Worm (Caenorhabditis elegans) whole organism, mixed stage, embryonic: Measurements from ENCODE around the gene C38C6.3.

Experiments
- M03D4.4 ChIP-seq: sonication (generic microtip); optimal IDR thresholded peaks from 2 replicates; lab custom pipeline; 2017; ENCODE audit warnings: mild to moderate bottlenecking, missing genetic modification characterization, missing compliant biosample characterization
- blmp-1 ChIP-seq: fragments of 150-350 bp; optimal IDR thresholded peaks from 2 replicates; lab custom pipeline; 2014; ENCODE audit warnings: missing biosample characterization, missing genetic modification characterization
- ceh-39 ChIP-seq: fragments of 150-350 bp; optimal IDR thresholded peaks from 2 replicates; lab custom pipeline; 2014; ENCODE audit warnings: missing biosample characterization, missing genetic modification characterization
- ceh-43 ChIP-seq: fragments of 200-800 bp; sonication (Bioruptor generic); optimal IDR thresholded peaks from 2 replicates; lab custom pipeline; 2018; ENCODE audit warnings: mild to moderate bottlenecking, missing genetic modification characterization, moderate library complexity, missing compliant biosample characterization
- ceh-83 ChIP-seq: fragments of 200-800 bp; sonication (Bioruptor generic); optimal IDR thresholded peaks from 2 replicates; lab custom pipeline; 2018; ENCODE audit warnings: mild to moderate bottlenecking, missing genetic modification characterization, missing compliant biosample characterization
- ces-1 ChIP-seq: fragments of 150-350 bp; optimal IDR thresholded peaks from 2 replicates; lab custom pipeline; 2014; ENCODE audit warnings: missing biosample characterization, missing genetic modification reagents, missing genetic modification characterization
- cnd-1 ChIP-seq: fragments of 200-800 bp; sonication (Bioruptor generic); optimal IDR thresholded peaks from 2 replicates; lab custom pipeline; 2018; ENCODE audit warnings: mild to moderate bottlenecking, missing genetic modification characterization, missing compliant biosample characterization
- drap-1 ChIP-seq: fragments of 200-800 bp; sonication (Bioruptor generic); optimal IDR thresholded peaks from 3 replicates; lab custom pipeline; 2018; ENCODE audit warnings: mild to moderate bottlenecking, missing genetic modification characterization, missing compliant biosample characterization
- elt-1 ChIP-seq: sonication (generic microtip); optimal IDR thresholded peaks from 2 replicates; lab custom pipeline; 2017; ENCODE audit warnings: missing genetic modification characterization, mild to moderate bottlenecking, missing compliant biosample characterization, antibody characterized with exemption, moderate library complexity, borderline replicate concordance; ENCODE audit not compliant: insufficient read depth
- elt-3 ChIP-seq: fragments of 150-350 bp; optimal IDR thresholded peaks from 2 replicates; lab custom pipeline; 2014; ENCODE audit warnings: missing biosample characterization, missing genetic modification characterization
- flh-1 ChIP-seq: fragments of 200-800 bp; sonication (Bioruptor generic); optimal IDR thresholded peaks from 2 replicates; lab custom pipeline; 2018; ENCODE audit warnings: mild to moderate bottlenecking, missing genetic modification characterization, moderate library complexity, missing compliant biosample characterization
- ham-2 ChIP-seq: fragments of 200-800 bp; sonication (Bioruptor generic); optimal IDR thresholded peaks from 2 replicates; lab custom pipeline; 2018; ENCODE audit warnings: mild to moderate bottlenecking, missing genetic modification characterization, missing compliant biosample characterization
- hlh-1 ChIP-seq: fragments of 150-350 bp; optimal IDR thresholded peaks from 2 replicates; lab custom pipeline; 2014; ENCODE audit warnings: missing biosample characterization, missing genetic modification reagents, missing genetic modification characterization
- lin-13 ChIP-seq: fragments of 150-350 bp; optimal IDR thresholded peaks from 2 replicates; lab custom pipeline; 2014; ENCODE audit warnings: missing biosample characterization, missing genetic modification characterization
- lin-32 ChIP-seq: fragments of 200-800 bp; sonication (Bioruptor generic); optimal IDR thresholded peaks from 2 replicates; lab custom pipeline; 2018; ENCODE audit warnings: mild to moderate bottlenecking, missing genetic modification characterization, missing compliant biosample characterization
- lsy-2 ChIP-seq: fragments of 150-350 bp; optimal IDR thresholded peaks from 2 replicates; lab custom pipeline; 2014; ENCODE audit warnings: missing biosample characterization, missing genetic modification characterization
- mab-5 ChIP-seq: fragments of 150-350 bp; optimal IDR thresholded peaks from 2 replicates; lab custom pipeline; 2014; ENCODE audit warnings: missing biosample characterization, missing genetic modification characterization
- mep-1 ChIP-seq: fragments of 150-350 bp; optimal IDR thresholded peaks from 2 replicates; lab custom pipeline; 2017; ENCODE audit warnings: missing biosample characterization, missing genetic modification reagents, missing genetic modification characterization, inconsistent platforms
- mls-2 ChIP-seq: sonication (generic microtip); optimal IDR thresholded peaks from 2 replicates; lab custom pipeline; 2016; ENCODE audit warnings: mild to moderate bottlenecking, missing genetic modification characterization, moderate library complexity, missing compliant biosample characterization
- nhr-12 ChIP-seq: fragments of 150-350 bp; optimal IDR thresholded peaks from 2 replicates; lab custom pipeline; 2014; ENCODE audit warnings: missing biosample characterization, missing genetic modification characterization
- nhr-2 ChIP-seq: fragments of 150-350 bp; optimal IDR thresholded peaks from 2 replicates; lab custom pipeline; 2014; ENCODE audit warnings: missing biosample characterization, missing genetic modification characterization
- nhr-28 ChIP-seq: fragments of 150-350 bp; optimal IDR thresholded peaks from 2 replicates; lab custom pipeline; 2014; ENCODE audit warnings: missing biosample characterization, missing genetic modification characterization
- pha-4 ChIP-seq: fragments of 150-350 bp; optimal IDR thresholded peaks from 2 replicates; lab custom pipeline; 2018; ENCODE audit warnings: missing biosample characterization, missing genetic modification reagents, missing genetic modification characterization
- sem-2 ChIP-seq: fragments of 200-800 bp; sonication (Bioruptor generic); optimal IDR thresholded peaks from 2 replicates; lab custom pipeline; 2018; ENCODE audit warnings: mild to moderate bottlenecking, missing genetic modification characterization, missing compliant biosample characterization
- snpc-4 ChIP-seq: fragments of 150-350 bp; optimal IDR thresholded peaks from 2 replicates; lab custom pipeline; 2014; ENCODE audit warnings: missing biosample characterization, missing genetic modification characterization
- sptf-1 ChIP-seq: sonication (generic microtip); optimal IDR thresholded peaks from 2 replicates; lab custom pipeline; 2017; ENCODE audit warnings: mild to moderate bottlenecking, missing genetic modification characterization, moderate library complexity, missing compliant biosample characterization
- unc-39 ChIP-seq: fragments of 150-350 bp; optimal IDR thresholded peaks from 2 replicates; lab custom pipeline; 2014; ENCODE audit warnings: missing biosample characterization, missing genetic modification characterization
- unc-62 ChIP-seq: fragments of 150-350 bp; optimal IDR thresholded peaks from 2 replicates; lab custom pipeline; 2014; ENCODE audit warnings: missing biosample characterization, missing genetic modification reagents, missing genetic modification characterization
- zip-8 ChIP-seq: fragments of 150-350 bp; optimal IDR thresholded peaks from 2 replicates; lab custom pipeline; 2014; ENCODE audit warnings: missing biosample characterization, missing genetic modification characterization
- ztf-11 ChIP-seq: fragments of 150-350 bp; optimal IDR thresholded peaks from 2 replicates; lab custom pipeline; 2014; ENCODE audit warnings: missing biosample characterization, missing genetic modification characterization

The C38C6.3 gene

ce11 chrII:14616927-14617326 is 16.0 kb upstream of the C38C6.3 start:
- no peak for TF ChIP-seq mab-5
- TF ChIP-seq drap-1 (GFP tag; lab: Kevin White, UChicago): no peak
- TF ChIP-seq flh-1 (GFP tag; lab: Kevin White, UChicago): no peak
- TF ChIP-seq unc-62: no peak
- no peak for TF ChIP-seq elt-1 (tag; lab: Kevin White, UChicago)
- TF ChIP-seq M03D4.4 (tag; lab: Kevin White, UChicago): no peak
- TF ChIP-seq mep-1: no peak
- TF ChIP-seq lsy-2 (tag; lab: Kevin White, UChicago): no peak
- no peak for TF ChIP-seq nhr-28 (tag; lab: Kevin White, UChicago)
- no peak for TF ChIP-seq ceh-39
- no peak for TF ChIP-seq cnd-1 (tag; lab: Kevin White, UChicago)
- TF ChIP-seq unc-39 (tag; lab: Kevin White, UChicago): no peak
- no peak for TF ChIP-seq ztf-11
- no peak for TF ChIP-seq ham-2 (GFP tag; lab: Kevin White, UChicago)
- TF ChIP-seq hlh-1: no peak
- no peak for TF ChIP-seq snpc-4 (tag; lab: Kevin White, UChicago)
- TF ChIP-seq, all 35 proteins: peak for 0

DNA sequence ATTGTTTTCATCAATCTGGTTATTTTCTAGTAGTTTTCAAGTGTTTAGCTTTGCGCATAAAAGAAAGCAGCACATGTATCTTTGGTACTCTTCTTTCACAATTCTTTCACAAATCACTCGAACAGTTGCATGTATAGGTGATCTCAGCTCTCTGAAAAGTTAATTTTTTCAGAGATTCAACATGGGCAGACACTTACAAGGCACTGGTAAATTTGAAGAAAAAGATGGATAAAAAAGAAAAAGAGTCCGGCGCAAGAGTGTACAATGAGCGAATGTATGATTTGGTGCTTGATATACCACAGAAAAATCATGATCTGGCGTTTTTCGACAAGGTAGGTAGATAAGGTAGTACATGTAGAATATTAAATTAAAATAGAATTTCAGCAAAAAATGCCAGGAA is 14.8 kb upstream of the C38C6.3 start:
- TF ChIP-seq ceh-39: no peak
- TF ChIP-seq sem-2 (GFP tag; lab: Kevin White, UChicago): no peak
- no peak for TF ChIP-seq nhr-2 (tag; lab: Kevin White, UChicago)
- TF ChIP-seq sptf-1 (tag; lab: Kevin White, UChicago): no peak
- TF ChIP-seq M03D4.4 (tag; lab: Kevin White, UChicago): no peak
- TF ChIP-seq ces-1 (GFP tag; lab: Kevin White, UChicago): no peak
- TF ChIP-seq elt-1 (tag; lab: Kevin White, UChicago): no peak
- no peak for TF ChIP-seq ceh-83 (GFP tag; lab: Kevin White, UChicago)
- no peak for TF ChIP-seq lin-32
- TF ChIP-seq ceh-43: no peak
- TF ChIP-seq nhr-12 (tag; lab: Kevin White, UChicago): no peak
- TF ChIP-seq unc-39 (tag; lab: Kevin White, UChicago): no peak
- TF ChIP-seq pha-4 (tag; lab: Kevin White, UChicago): no peak
- no peak for TF ChIP-seq blmp-1 (tag; lab: Kevin White, UChicago)
- TF ChIP-seq lin-13: no peak
- TF ChIP-seq unc-62: no peak
- no peak for TF ChIP-seq mab-5
- no peak for TF ChIP-seq hlh-1
- TF ChIP-seq zip-8: no peak
- TF ChIP-seq nhr-28 (tag; lab: Kevin White, UChicago): no peak

- no peak for TF ChIP-seq snpc-4 (tag; lab: Kevin White, UChicago)
- no peak for TF ChIP-seq ces-1 (GFP tag; lab: Kevin White, UChicago)
- no peak for TF ChIP-seq elt-3 (tag; lab: Kevin White, UChicago)
- TF ChIP-seq, all 35 proteins: peak for 0
Observed at ce11 chrII:14618764-14619163, 14.2 kb upstream of the C38C6.3 start.

- no peak for TF ChIP-seq pha-4 (tag; lab: Kevin White, UChicago)
- TF ChIP-seq blmp-1 (tag; lab: Kevin White, UChicago): no peak
Observed at ce11 chrII:14619806-14620205, 13.1 kb upstream of the C38C6.3 start.

DNA sequence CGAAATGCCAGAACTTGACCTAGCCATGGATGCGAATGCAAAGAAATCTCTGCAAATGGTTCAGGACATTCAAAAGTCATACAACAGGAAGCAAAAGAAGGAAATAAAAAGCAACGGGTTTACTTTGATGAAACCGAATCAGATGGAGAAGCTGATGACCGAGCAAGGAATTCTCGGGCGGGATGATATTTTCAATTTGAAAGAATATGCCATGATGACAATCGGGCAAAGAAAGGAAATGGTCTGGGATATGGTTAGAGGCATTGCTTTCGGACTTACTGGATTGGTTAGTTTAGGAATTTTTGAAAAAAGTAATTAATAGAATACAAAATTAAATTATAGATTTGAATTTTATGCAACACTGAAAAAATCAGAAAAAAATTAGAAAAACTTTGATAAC is 12.2 kb upstream of the C38C6.3 start:
- no peak for TF ChIP-seq ceh-43
- TF ChIP-seq, all 35 proteins: peak for 0

ce11 chrII:14622758-14623157 is 10.2 kb upstream of the C38C6.3 start, which contains the start of gene mltn-10:
TSS of gene mltn-10 (plus strand) at chrII:14623058.
- TF ChIP-seq zip-8 (no peak), mls-2 (tag; lab: Kevin White, UChicago) (no peak), cnd-1 (tag; lab: Kevin White, UChicago) (no peak), elt-1 (tag; lab: Kevin White, UChicago) (no peak), mab-5 (no peak)
